Worm (Caenorhabditis elegans) whole organism, L4 larva: ENCODE results near the gene C28D4.7.

ENCODE experiments used
- F49E8.2 ChIP-seq: sonication (generic microtip); optimal IDR thresholded peaks from 2 replicates; lab custom pipeline; 2016; ENCODE audit warnings: missing compliant biosample characterization, mild to moderate bottlenecking, missing genetic modification characterization, borderline replicate concordance
- Y48G9A.11 ChIP-seq: fragments of 200-800 bp; sonication (Bioruptor generic); IDR thresholded peaks from 2 replicates; pipeline ENCODE4 v1.3.6; 2022; ENCODE audit warnings: missing genetic modification reagents, missing genetic modification characterization, missing compliant biosample characterization
- ZK546.5 ChIP-seq, 2 experiments: sonication (generic microtip); optimal IDR thresholded peaks; 2 replicates each; lab custom pipeline; 2017; ENCODE audit warnings: missing biosample characterization in 2 of 2, missing genetic modification characterization in 2 of 2
- aly-2 ChIP-seq: sonication (generic microtip); optimal IDR thresholded peaks from 2 replicates; lab custom pipeline; 2018; ENCODE audit warnings: missing biosample characterization, missing genetic modification characterization
- daf-16 ChIP-seq, 3 experiments: sonication (generic microtip); optimal IDR thresholded peaks; 2 replicates each; lab custom pipeline; 2016 to 2017; ENCODE audit warnings: missing genetic modification characterization in 3 of 3, missing genetic modification reagents in 3 of 3, mild to moderate bottlenecking in 2 of 3, missing compliant biosample characterization in 2 of 3, missing biosample characterization in 1 of 3, moderate library complexity in 1 of 3
- dmd-6 ChIP-seq: fragments of 200-800 bp; sonication (Bioruptor generic); IDR thresholded peaks from 2 replicates; pipeline ENCODE4 v1.3.6; 2022; ENCODE audit warnings: missing genetic modification reagents, missing genetic modification characterization, missing compliant biosample characterization
- dmd-8 ChIP-seq: fragments of 200-800 bp; sonication (Bioruptor generic); IDR thresholded peaks from 2 replicates; pipeline ENCODE4 v1.3.6; 2022; ENCODE audit warnings: missing genetic modification characterization, missing compliant biosample characterization
- dpl-1 ChIP-seq: fragments of 150-350 bp; optimal IDR thresholded peaks from 2 replicates; lab custom pipeline; 2014; ENCODE audit warnings: missing biosample characterization, missing genetic modification reagents, missing genetic modification characterization
- duxl-1 ChIP-seq: sonication (generic microtip); optimal IDR thresholded peaks from 2 replicates; lab custom pipeline; 2016; ENCODE audit warnings: mild to moderate bottlenecking, missing genetic modification characterization, moderate library complexity, missing compliant biosample characterization; ENCODE audit not compliant: poor library complexity
- dve-1 ChIP-seq: sonication (generic microtip); optimal IDR thresholded peaks from 2 replicates; lab custom pipeline; 2017; ENCODE audit warnings: antibody characterized with exemption, mild to moderate bottlenecking, missing genetic modification characterization, missing compliant biosample characterization; ENCODE audit not compliant: insufficient read depth
- fos-1 ChIP-seq: fragments of 150-350 bp; optimal IDR thresholded peaks from 2 replicates; lab custom pipeline; 2014; ENCODE audit warnings: missing biosample characterization, missing genetic modification characterization
- hlh-11 ChIP-seq: fragments of 200-800 bp; sonication (Bioruptor generic); optimal IDR thresholded peaks from 2 replicates; lab custom pipeline; 2018; ENCODE audit warnings: mild to moderate bottlenecking, missing genetic modification characterization, missing compliant biosample characterization
- hlh-30 ChIP-seq: sonication (generic microtip); optimal IDR thresholded peaks from 2 replicates; lab custom pipeline; 2017; ENCODE audit warnings: antibody characterized with exemption, mild to moderate bottlenecking, missing genetic modification characterization, missing compliant biosample characterization; ENCODE audit not compliant: insufficient read depth
- lin-1 ChIP-seq: fragments of 200-800 bp; sonication (Bioruptor generic); IDR thresholded peaks from 2 replicates; pipeline ENCODE4 v1.3.6; 2022; ENCODE audit warnings: missing genetic modification reagents, missing genetic modification characterization, missing compliant biosample characterization
- lin-38 ChIP-seq: fragments of 200-800 bp; sonication (Bioruptor generic); IDR thresholded peaks from 2 replicates; pipeline ENCODE4 v1.3.6; 2022; ENCODE audit warnings: missing genetic modification reagents, missing genetic modification characterization, missing compliant biosample characterization
- madf-9 ChIP-seq: fragments of 200-800 bp; sonication (Bioruptor generic); conservative IDR thresholded peaks from 2 replicates; pipeline ENCODE4 v1.3.6; 2022; ENCODE audit warnings: missing genetic modification reagents, missing genetic modification characterization, missing compliant biosample characterization
- mdl-1 ChIP-seq, 2 experiments: fragments of 150-350 bp in 1 of 2; sonication (generic microtip) in 1 of 2; optimal IDR thresholded peaks; 2 replicates each; lab custom pipeline; 2014 to 2017; ENCODE audit warnings: missing biosample characterization in 2 of 2, missing genetic modification characterization in 2 of 2
- mxl-2 ChIP-seq: fragments of 200-800 bp; sonication (Bioruptor generic); conservative IDR thresholded peaks from 2 replicates; pipeline ENCODE4 v1.3.6; 2022; ENCODE audit warnings: missing genetic modification reagents, missing genetic modification characterization, missing compliant biosample characterization
- nhr-28 ChIP-seq: fragments of 150-350 bp; optimal IDR thresholded peaks from 2 replicates; lab custom pipeline; 2014; ENCODE audit warnings: missing biosample characterization, missing genetic modification characterization
- nhr-77 ChIP-seq: fragments of 150-350 bp; optimal IDR thresholded peaks from 2 replicates; lab custom pipeline; 2014; ENCODE audit warnings: missing biosample characterization, missing genetic modification characterization
- php-3 ChIP-seq: fragments of 200-800 bp; sonication (Bioruptor generic); IDR thresholded peaks from 2 replicates; pipeline ENCODE4 v1.3.6; 2022; ENCODE audit warnings: missing genetic modification reagents, missing genetic modification characterization, missing compliant biosample characterization
- saeg-2 ChIP-seq: fragments of 200-800 bp; sonication (Bioruptor generic); IDR thresholded peaks from 2 replicates; pipeline ENCODE4 v1.3.6; 2022; ENCODE audit warnings: missing genetic modification reagents, missing genetic modification characterization, missing compliant biosample characterization
- snpc-1.2 ChIP-seq: fragments of 200-800 bp; sonication (Bioruptor generic); IDR thresholded peaks from 2 replicates; pipeline ENCODE4 v1.3.6; 2022; ENCODE audit warnings: missing genetic modification reagents, missing genetic modification characterization, missing compliant biosample characterization
- spr-3 ChIP-seq: fragments of 200-800 bp; sonication (Bioruptor generic); optimal IDR thresholded peaks from 2 replicates; lab custom pipeline; 2018; ENCODE audit warnings: mild to moderate bottlenecking, missing genetic modification characterization, missing compliant biosample characterization
- tra-1 ChIP-seq: fragments of 200-800 bp; sonication (Bioruptor generic); IDR thresholded peaks from 2 replicates; pipeline ENCODE4 v1.3.6; 2022; ENCODE audit warnings: missing genetic modification reagents, missing genetic modification characterization, missing compliant biosample characterization
- unc-130 ChIP-seq: sonication (generic microtip); optimal IDR thresholded peaks from 2 replicates; lab custom pipeline; 2016; ENCODE audit warnings: missing genetic modification reagents, missing genetic modification characterization, missing compliant biosample characterization
- unc-39 ChIP-seq: sonication (generic microtip); optimal IDR thresholded peaks from 2 replicates; lab custom pipeline; 2017; ENCODE audit warnings: missing biosample characterization, missing genetic modification characterization

The C28D4.7 gene

DNA sequence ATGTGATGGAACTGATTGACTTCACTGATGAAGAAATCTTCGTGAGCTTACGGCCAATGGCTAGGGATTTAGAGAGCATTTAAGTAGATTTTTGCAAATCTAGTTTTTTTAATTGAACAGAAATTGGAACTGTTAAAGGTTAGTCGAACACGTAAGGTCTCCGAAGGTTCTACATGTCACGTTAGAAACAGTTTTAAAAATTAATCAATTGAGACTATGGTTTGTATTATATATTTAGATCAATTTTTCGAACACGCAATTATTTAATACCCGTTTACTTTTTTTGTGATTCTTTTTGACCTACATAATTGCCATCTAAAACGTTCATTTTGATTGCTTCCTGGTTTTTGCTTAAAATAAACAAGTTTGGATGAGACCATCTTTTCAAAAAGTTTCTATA lies 2.0 kb upstream of the C28D4.7 start, which contains the start of gene C28D4.4:
C28D4.4 (minus strand) TSS at position 101 of the 400 bp plus-strand sequence.
- no peak for TF ChIP-seq dmd-6
- TF ChIP-seq dpl-1 (GFP tag; lab: Kevin White, UChicago), result no peak
- TF ChIP-seq fos-1 (tag; lab: Kevin White, UChicago), result no peak
- no peak for TF ChIP-seq Y48G9A.11
- TF ChIP-seq unc-130 (GFP tag; lab: Kevin White, UChicago), result no peak
- no peak for TF ChIP-seq mxl-2 (GFP tag; lab: Robert Waterston, UW)
- TF ChIP-seq lin-1 (GFP tag; lab: Robert Waterston, UW), result no peak
- TF ChIP-seq nhr-28 (tag; lab: Kevin White, UChicago), result no peak

- peak; percentile 44 for TF ChIP-seq unc-130 (GFP tag; lab: Kevin White, UChicago)
Observed at ce11 chrIV:9740851-9741549, 1.9 kb downstream of the C28D4.7 start, which contains the start of gene gln-6. TSS of gene gln-6 (minus strand) at chrIV:9740901.

- TF ChIP-seq lin-38 (GFP tag; lab: Robert Waterston, UW) (peak; percentile 61), ZK546.5 (tag; optimal IDR thresholded peaks at IDR 0.05; lab: Kevin White, UChicago) (no peak), tra-1 (GFP tag; lab: Robert Waterston, UW) (no peak), snpc-1.2 (GFP tag; lab: Robert Waterston, UW) (peak; percentile 65; the same call in 1 of the 2 replicates), unc-130 (GFP tag; lab: Kevin White, UChicago) (peak; percentile 64), F49E8.2 (tag; lab: Kevin White, UChicago) (peak; percentile 28), madf-9 (no peak), saeg-2 (GFP tag; lab: Robert Waterston, UW) (no peak)
- TF ChIP-seq, all 104 proteins: peak for 4
Observed at ce11 chrIV:9739001-9739400, 3.9 kb downstream of the C28D4.7 start.

DNA sequence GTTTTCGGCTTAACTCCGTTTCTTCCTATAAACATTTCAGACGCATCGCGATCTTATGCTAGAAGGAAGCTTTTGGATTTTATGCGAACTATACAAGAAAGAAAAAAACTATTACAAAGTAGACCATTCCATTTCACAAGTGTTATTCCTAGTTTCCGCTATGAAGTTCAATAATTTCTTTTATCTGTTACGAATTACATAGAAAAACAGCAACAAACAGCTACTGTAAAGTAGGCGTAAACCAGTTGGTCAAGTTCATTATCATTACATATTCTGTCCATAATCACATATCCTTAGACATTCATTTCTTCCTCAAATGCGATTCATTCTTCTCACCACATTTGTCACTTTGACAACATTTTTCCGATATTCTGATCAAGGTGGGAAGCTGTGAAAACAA lies 4.8 kb downstream of the C28D4.7 start, which contains the start of gene C28D4.10:
C28D4.10 (plus strand) TSS at position 301 of the 400 bp plus-strand sequence.
- TF ChIP-seq spr-3 (GFP tag; lab: Kevin White, UChicago) (no peak), duxl-1 (no peak), dmd-8 (no peak)

DNA sequence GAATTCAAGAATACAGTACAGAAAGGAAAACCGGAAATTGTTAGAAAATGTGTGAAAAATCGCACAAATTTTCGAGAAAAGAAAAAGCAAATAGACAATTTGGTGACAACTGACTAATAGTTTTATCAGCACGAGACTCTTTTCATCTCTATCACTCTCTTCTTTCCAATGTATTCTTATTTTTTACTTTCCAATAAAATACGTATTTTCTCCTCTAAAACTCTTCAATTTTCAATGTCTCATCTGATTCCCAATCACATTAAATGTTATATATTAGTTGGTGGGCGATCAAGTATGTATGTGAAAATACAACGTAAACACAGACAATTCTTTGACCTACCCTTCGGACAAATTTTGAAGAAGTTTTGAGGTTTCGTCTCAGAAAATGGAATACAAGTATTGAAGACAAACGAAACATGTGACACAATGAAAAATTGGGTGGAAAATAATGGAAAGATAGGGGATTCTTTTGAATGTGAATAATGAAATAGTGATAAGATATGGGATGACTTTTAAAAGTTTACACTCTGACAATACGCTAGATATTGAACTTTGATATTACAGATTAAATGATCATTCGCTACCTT lies 5.7 kb downstream of the C28D4.7 start, which contains the start of gene cka-1:
cka-1 (minus strand) TSS at position 418 of the 587 bp plus-strand sequence.
- TF ChIP-seq hlh-11 (tag; lab: Kevin White, UChicago) (peak; percentile 60), tra-1 (GFP tag; lab: Robert Waterston, UW) (0 out of 2 replicates have a peak, but pooled peaks have one; percentile 21), lin-38 (GFP tag; lab: Robert Waterston, UW) (no peak), dve-1 (peak; percentile 44), php-3 (GFP tag; lab: Robert Waterston, UW) (peak; percentile 77), dmd-6 (peak; percentile 61; the same call in 1 of the 2 replicates), daf-16 (GFP tag; optimal IDR thresholded peaks at IDR 0.05; lab: Kevin White, UChicago) (no peak), daf-16 (tag; optimal IDR thresholded peaks at IDR 0.05; lab: Kevin White, UChicago) (peak; percentile 57), Y48G9A.11 (no peak), nhr-28 (tag; lab: Kevin White, UChicago) (peak; percentile 31), hlh-30 (peak; percentile 51), mdl-1 (tag; optimal IDR thresholded peaks at IDR 0.05; lab: Kevin White, UChicago) (peak in 1 of 2 experiments; percentile 59), nhr-77 (tag; lab: Kevin White, UChicago) (no peak), aly-2 (tag; lab: Kevin White, UChicago) (no peak), unc-39 (tag; lab: Kevin White, UChicago) (no peak)
